Fruit fly (Drosophila melanogaster): ENCODE measurements around the gene bcn92.

The bcn92 gene

dm6 chrX:2138417-2138816, 11.0 kb downstream of the bcn92 start (continued):
- TF ChIP-seq Nf-YC (tag; optimal IDR thresholded peaks at IDR 0.05), result peak; percentile 80
- TF ChIP-seq Nf-YB (GFP tag; optimal IDR thresholded peaks at IDR 0.05), result peak; percentile 79
- peak in 1 of 2 experiments; percentile 76 for TF ChIP-seq Trl (optimal IDR thresholded peaks at IDR 0.05)
- no peak for TF ChIP-seq Trl (GFP tag; optimal IDR thresholded peaks at IDR 0.05)
- peak; percentile 3 for TF ChIP-seq ash1 (GFP tag; optimal IDR thresholded peaks at IDR 0.05)
- peak; percentile 67 for TF ChIP-seq sd (tag; optimal IDR thresholded peaks at IDR 0.05)
- TF ChIP-seq sens (GFP tag), result peak; percentile 51
- peak; percentile 51 for TF ChIP-seq CG15479 (GFP tag; optimal IDR thresholded peaks at IDR 0.05)
- no peak for TF ChIP-seq tll (GFP tag; optimal IDR thresholded peaks at IDR 0.05)

DNA sequence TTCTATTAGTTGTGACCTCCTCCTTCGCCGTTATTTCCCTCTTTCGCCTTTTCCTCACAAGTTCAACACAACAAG, 11.3 kb downstream of the bcn92 start, which contains the start of gene ph-p:
Gene ph-p, minus strand, starts transcription at position 30 of the 75 bp plus-strand sequence.
- no peak for TF ChIP-seq CG9817 (tag; optimal IDR thresholded peaks at IDR 0.05)
- 0 out of 4 replicates have a peak, but pooled peaks have one; percentile 48 for TF ChIP-seq chinmo (GFP tag; IDR thresholded peaks at IDR 0.05; ENCODE audit: partially characterized antibody)
- TF ChIP-seq CG6813 (GFP tag; optimal IDR thresholded peaks at IDR 0.05), result no peak

dm6 chrX:2137587-2138341, 11.7 kb downstream of the bcn92 start:
- TF ChIP-seq jumu (GFP tag; optimal IDR thresholded peaks at IDR 0.05), result peak; percentile 92
- TF ChIP-seq eyg (GFP tag; optimal IDR thresholded peaks at IDR 0.05), result peak; percentile 55
- peak; percentile 89 for TF ChIP-seq CG33213 (GFP tag; optimal IDR thresholded peaks at IDR 0.05)
- peak; percentile 94 for TF ChIP-seq chif (GFP tag; optimal IDR thresholded peaks at IDR 0.05)
- peak; percentile 99 for TF ChIP-seq CG2202 (tag; optimal IDR thresholded peaks at IDR 0.05)
- TF ChIP-seq odd (GFP tag; optimal IDR thresholded peaks at IDR 0.05), result peak; percentile 99
- peak; percentile 99 for TF ChIP-seq Ada2b (GFP tag; IDR thresholded peaks at IDR 0.05)
- peak; percentile 98 for TF ChIP-seq CG4730 (GFP tag; IDR thresholded peaks at IDR 0.05)
- TF ChIP-seq CG34224 (GFP tag; IDR thresholded peaks at IDR 0.05; ENCODE audit: partially characterized antibody), result peak; percentile 61; the same call in 1 of the 3 replicates
- TF ChIP-seq CG18476 (GFP tag; optimal IDR thresholded peaks at IDR 0.05), result peak; percentile 99
- peak; percentile 96 for TF ChIP-seq pho (GFP tag; optimal IDR thresholded peaks at IDR 0.05)
- TF ChIP-seq tap (tag; optimal IDR thresholded peaks at IDR 0.05), result peak; percentile 99
- 0 out of 2 replicates have a peak, but pooled peaks have one; percentile 5 for TF ChIP-seq amos (GFP tag; IDR thresholded peaks at IDR 0.05; ENCODE audit: partially characterized antibody)
- peak; percentile 99 for TF ChIP-seq CG12219 (GFP tag; optimal IDR thresholded peaks at IDR 0.05)
- TF ChIP-seq Hr39 (optimal IDR thresholded peaks at IDR 0.05), result no peak
- TF ChIP-seq CG12104 (GFP tag; optimal IDR thresholded peaks at IDR 0.05), result peak; percentile 99
- peak; percentile 96 for TF ChIP-seq CG8359 (GFP tag; optimal IDR thresholded peaks at IDR 0.05; ENCODE audit: borderline replicate concordance)
- TF ChIP-seq Asciz (GFP tag; optimal IDR thresholded peaks at IDR 0.05), result peak; percentile 99
- no peak for TF ChIP-seq CG8478 (optimal IDR thresholded peaks at IDR 0.05)
- peak; percentile 96 for TF ChIP-seq CG10565 (GFP tag; optimal IDR thresholded peaks at IDR 0.05)
- TF ChIP-seq CG15601 (tag; optimal IDR thresholded peaks at IDR 0.05), result peak; percentile 99
- peak; percentile 97 for TF ChIP-seq CG12155 (GFP tag; optimal IDR thresholded peaks at IDR 0.05)
- peak; percentile 93 for TF ChIP-seq CG5180 (GFP tag; optimal IDR thresholded peaks at IDR 0.05)
- TF ChIP-seq trem (tag; optimal IDR thresholded peaks at IDR 0.05), result peak; percentile 97
- TF ChIP-seq pzg (GFP tag; optimal IDR thresholded peaks at IDR 0.05), result peak; percentile 20
- TF ChIP-seq CG13894 (tag; optimal IDR thresholded peaks at IDR 0.05), result peak; percentile 99
- TF ChIP-seq Doc2 (GFP tag; IDR thresholded peaks at IDR 0.05), result peak; percentile 95
- TF ChIP-seq CG14710 (tag; optimal IDR thresholded peaks at IDR 0.05), result peak; percentile 98
- peak; percentile 94 for TF ChIP-seq mam (GFP tag; optimal IDR thresholded peaks at IDR 0.05)
- peak; percentile 97 for TF ChIP-seq CG6254 (GFP tag; optimal IDR thresholded peaks at IDR 0.05)
- peak; percentile 98 for TF ChIP-seq D19A (tag; optimal IDR thresholded peaks at IDR 0.05)
- peak; percentile 100 for TF ChIP-seq gem (tag; optimal IDR thresholded peaks at IDR 0.05)
- peak; percentile 87 for TF ChIP-seq Deaf1 (tag; optimal IDR thresholded peaks at IDR 0.05)
- TF ChIP-seq CG1024 (GFP tag; IDR thresholded peaks at IDR 0.05), result peak; percentile 93
- TF ChIP-seq az2 (GFP tag; optimal IDR thresholded peaks at IDR 0.05), result peak; percentile 98

Data from whole organism, embryonic.